Fruit fly (Drosophila melanogaster): Measurements from ENCODE around the gene CG16812.

Gene CG16812

dm6 chr2L:13222225-13222648, at the start of gene CG16812, which contains the start of gene Ski6:
Gene CG16812 (plus strand): TSS chr2L:13222587.
Gene Ski6 (minus strand): TSS chr2L:13222429.
- peak; percentile 63 for TF ChIP-seq pad (GFP tag; optimal IDR thresholded peaks at IDR 0.05)
- TF ChIP-seq Hr96 (GFP tag; optimal IDR thresholded peaks at IDR 0.05), result peak; percentile 44
- peak; percentile 52 for TF ChIP-seq CG11617 (GFP tag; optimal IDR thresholded peaks at IDR 0.05)
- TF ChIP-seq CG1620 (GFP tag; optimal IDR thresholded peaks at IDR 0.05), result peak; percentile 77
- peak; percentile 59 for TF ChIP-seq Crg-1 (GFP tag; optimal IDR thresholded peaks at IDR 0.05)
- peak; percentile 95 for TF ChIP-seq CG14711 (tag; optimal IDR thresholded peaks at IDR 0.05)
- peak; percentile 90 for TF ChIP-seq Mnt (GFP tag; optimal IDR thresholded peaks at IDR 0.05)
- no peak for TF ChIP-seq CG5204 (GFP tag; optimal IDR thresholded peaks at IDR 0.05)
- TF ChIP-seq CG7045 (GFP tag; optimal IDR thresholded peaks at IDR 0.05), result peak; percentile 59
- TF ChIP-seq CG12768 (GFP tag; optimal IDR thresholded peaks at IDR 0.05), result peak; percentile 40
- TF ChIP-seq cnc (optimal IDR thresholded peaks at IDR 0.05), result no peak
- peak; percentile 85 for TF ChIP-seq CG7101 (tag; optimal IDR thresholded peaks at IDR 0.05)
- peak; percentile 30 for TF ChIP-seq ovo (GFP tag; optimal IDR thresholded peaks at IDR 0.05)
- TF ChIP-seq bab1 (GFP tag; optimal IDR thresholded peaks at IDR 0.05), result peak; percentile 74
- no peak for TF ChIP-seq cic (GFP tag; optimal IDR thresholded peaks at IDR 0.05)
- peak; percentile 81 for TF ChIP-seq CG33017 (tag; optimal IDR thresholded peaks at IDR 0.05)
- TF ChIP-seq kay (GFP tag; ENCODE audit: borderline replicate concordance), result peak; percentile 93
- peak; percentile 29 for TF ChIP-seq tj (GFP tag; optimal IDR thresholded peaks at IDR 0.05)
- TF ChIP-seq Clk (GFP tag; optimal IDR thresholded peaks at IDR 0.05), result peak; percentile 19
- no peak for TF ChIP-seq toe (GFP tag; optimal IDR thresholded peaks at IDR 0.05)

DNA sequence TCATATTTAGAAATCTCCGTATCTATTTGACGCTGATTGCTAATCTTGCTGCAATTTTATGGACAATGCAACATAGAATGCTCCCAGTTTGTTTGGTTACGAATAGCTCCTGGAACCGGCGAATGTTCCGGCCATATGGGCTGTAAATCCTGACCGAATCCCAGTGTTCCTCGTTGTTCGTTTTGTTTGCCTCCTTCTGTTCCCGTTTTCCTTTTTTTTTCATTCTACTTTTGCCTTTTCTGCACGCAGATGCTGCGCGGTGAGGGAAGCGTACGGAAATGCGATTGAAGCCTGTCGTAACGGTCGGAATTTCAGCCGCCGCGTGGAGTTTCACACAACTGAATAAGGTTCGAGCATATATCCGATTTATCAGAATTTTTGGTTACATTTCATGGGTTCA, 46.3 kb upstream of the CG16812 start, which contains the start of gene CG43925:
CG43925 (plus strand) TSS at position 301 of the 400 bp plus-strand sequence.
- TF ChIP-seq kay (GFP tag; ENCODE audit: borderline replicate concordance), result no peak
- no peak for TF ChIP-seq cnc (optimal IDR thresholded peaks at IDR 0.05)
- TF ChIP-seq CG7045 (GFP tag; optimal IDR thresholded peaks at IDR 0.05), result no peak
- no peak for TF ChIP-seq pad (GFP tag; optimal IDR thresholded peaks at IDR 0.05)
- no peak for TF ChIP-seq CG11617 (GFP tag; optimal IDR thresholded peaks at IDR 0.05)
- TF ChIP-seq bab1 (GFP tag; optimal IDR thresholded peaks at IDR 0.05), result no peak
- no peak for TF ChIP-seq Mnt (GFP tag; optimal IDR thresholded peaks at IDR 0.05)
- no peak for TF ChIP-seq Crg-1 (GFP tag; optimal IDR thresholded peaks at IDR 0.05)
- TF ChIP-seq CG5204 (GFP tag; optimal IDR thresholded peaks at IDR 0.05), result no peak
- TF ChIP-seq tj (GFP tag; optimal IDR thresholded peaks at IDR 0.05), result no peak
- no peak for TF ChIP-seq ovo (GFP tag; optimal IDR thresholded peaks at IDR 0.05)
- no peak for TF ChIP-seq Clk (GFP tag; optimal IDR thresholded peaks at IDR 0.05)
- no peak for TF ChIP-seq toe (GFP tag; optimal IDR thresholded peaks at IDR 0.05)
- TF ChIP-seq CG14711 (tag; optimal IDR thresholded peaks at IDR 0.05), result no peak

DNA sequence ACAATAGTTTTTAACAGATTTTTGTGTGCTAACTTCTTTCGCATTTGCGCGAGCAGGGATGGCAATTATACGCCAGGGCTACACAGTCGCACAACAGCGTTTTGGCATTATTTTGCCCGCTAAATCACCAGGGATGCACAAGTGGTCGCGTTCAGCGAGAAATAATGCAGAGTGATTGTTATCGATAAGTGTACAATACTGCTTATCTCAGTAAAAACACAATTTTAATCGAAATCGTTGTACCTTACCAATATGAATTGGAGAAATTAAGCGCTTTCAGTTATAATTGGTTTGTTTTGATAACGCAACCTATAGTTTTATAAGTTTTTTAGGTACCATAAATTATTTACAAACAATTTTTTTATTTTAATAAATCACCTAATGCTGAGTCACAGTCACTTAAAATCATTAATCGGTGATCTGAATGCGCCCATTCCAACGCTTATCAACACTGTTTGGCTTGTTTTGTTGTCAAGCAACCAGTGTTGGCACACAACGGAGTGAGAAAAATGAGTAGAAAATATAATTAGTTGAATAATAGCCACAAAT, 45.6 kb upstream of the CG16812 start, which contains the start of the genes Sfmbt and CG5439:
Sfmbt (minus strand) TSS at position 85 of the 549 bp plus-strand sequence.
CG5439 (plus strand) TSS at position 450 of the 549 bp plus-strand sequence.
- peak; percentile 95 for TF ChIP-seq toe (GFP tag; optimal IDR thresholded peaks at IDR 0.05)
- TF ChIP-seq pad (GFP tag; optimal IDR thresholded peaks at IDR 0.05), result peak; percentile 80
- TF ChIP-seq Clk (GFP tag; optimal IDR thresholded peaks at IDR 0.05), result peak; percentile 88
- peak; percentile 88 for TF ChIP-seq Hr96 (GFP tag; optimal IDR thresholded peaks at IDR 0.05)
- peak; percentile 88 for TF ChIP-seq CG11617 (GFP tag; optimal IDR thresholded peaks at IDR 0.05)
- peak; percentile 83 for TF ChIP-seq CG7101 (tag; optimal IDR thresholded peaks at IDR 0.05)
- TF ChIP-seq CG1620 (GFP tag; optimal IDR thresholded peaks at IDR 0.05), result peak; percentile 91
- peak; percentile 74 for TF ChIP-seq CG14711 (tag; optimal IDR thresholded peaks at IDR 0.05)
- peak; percentile 85 for TF ChIP-seq bab1 (GFP tag; optimal IDR thresholded peaks at IDR 0.05)
- peak; percentile 57 for TF ChIP-seq cic (GFP tag; optimal IDR thresholded peaks at IDR 0.05)
- peak in 1 of 2 experiments; percentile 80 for TF ChIP-seq cnc (optimal IDR thresholded peaks at IDR 0.05)
- TF ChIP-seq Crg-1 (GFP tag; optimal IDR thresholded peaks at IDR 0.05), result peak; percentile 83
- peak; percentile 82 for TF ChIP-seq CG7045 (GFP tag; optimal IDR thresholded peaks at IDR 0.05)
- peak; percentile 82 for TF ChIP-seq CG33017 (tag; optimal IDR thresholded peaks at IDR 0.05)
- TF ChIP-seq CG12768 (GFP tag; optimal IDR thresholded peaks at IDR 0.05), result peak; percentile 85
- TF ChIP-seq tj (GFP tag; optimal IDR thresholded peaks at IDR 0.05), result peak; percentile 93
- peak; percentile 81 for TF ChIP-seq Mnt (GFP tag; optimal IDR thresholded peaks at IDR 0.05)
- peak; percentile 74 for TF ChIP-seq ovo (GFP tag; optimal IDR thresholded peaks at IDR 0.05)
- TF ChIP-seq kay (GFP tag; ENCODE audit: borderline replicate concordance), result no peak
- no peak for TF ChIP-seq CG5204 (GFP tag; optimal IDR thresholded peaks at IDR 0.05)

DNA sequence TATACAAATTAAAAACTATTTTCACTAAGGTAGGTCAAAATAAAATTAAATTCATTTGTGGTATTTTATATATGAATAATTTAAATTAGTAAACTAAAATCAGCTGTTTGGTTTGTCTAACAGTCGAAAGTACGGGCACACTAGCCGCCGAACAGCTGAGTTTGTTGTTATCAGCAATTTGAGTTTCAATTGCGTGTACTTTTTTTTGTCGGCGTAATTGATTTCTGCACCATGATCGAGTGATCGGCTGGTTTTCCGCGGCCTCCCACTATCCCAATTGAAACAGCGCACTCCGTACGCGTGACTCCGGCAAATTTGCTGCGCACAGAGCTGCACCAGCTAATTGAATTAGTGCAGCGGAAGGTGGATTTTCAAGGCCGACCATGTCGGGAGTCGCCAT, 43.3 kb upstream of the CG16812 start, which contains the start of gene Alg7:
Alg7 (plus strand) TSS at position 153 of the 400 bp plus-strand sequence.
- peak; percentile 49 for TF ChIP-seq bab1 (GFP tag; optimal IDR thresholded peaks at IDR 0.05)
- no peak for TF ChIP-seq Crg-1 (GFP tag; optimal IDR thresholded peaks at IDR 0.05)
- no peak for TF ChIP-seq Hr96 (GFP tag; optimal IDR thresholded peaks at IDR 0.05)
- TF ChIP-seq CG11617 (GFP tag; optimal IDR thresholded peaks at IDR 0.05), result no peak
- no peak for TF ChIP-seq pad (GFP tag; optimal IDR thresholded peaks at IDR 0.05)
- peak; percentile 45 for TF ChIP-seq tj (GFP tag; optimal IDR thresholded peaks at IDR 0.05)
- TF ChIP-seq ovo (GFP tag; optimal IDR thresholded peaks at IDR 0.05), result no peak
- TF ChIP-seq CG7101 (tag; optimal IDR thresholded peaks at IDR 0.05), result no peak

dm6 chr2L:13182415-13182814, 40.0 kb upstream of the CG16812 start, which contains the start of gene Mgat3:
Gene Mgat3 (minus strand): TSS chr2L:13182596.
- TF ChIP-seq CG1620 (GFP tag; optimal IDR thresholded peaks at IDR 0.05), result no peak
- TF ChIP-seq kay (GFP tag; ENCODE audit: borderline replicate concordance), result no peak

- TF ChIP-seq cnc (optimal IDR thresholded peaks at IDR 0.05), result no peak
- TF ChIP-seq CG5204 (GFP tag; optimal IDR thresholded peaks at IDR 0.05), result no peak
- no peak for TF ChIP-seq CG1620 (GFP tag; optimal IDR thresholded peaks at IDR 0.05)
- no peak for TF ChIP-seq CG33017 (tag; optimal IDR thresholded peaks at IDR 0.05)
Measured at dm6 chr2L:13183150-13183549, 39.2 kb upstream of the CG16812 start, which contains the start of gene Rsph1. Gene Rsph1 (plus strand): TSS chr2L:13183450.
